Fruit fly (Drosophila melanogaster) whole organism, embryonic: ENCODE data around the gene CG6295.
A peak's percentile ranks its signal among the peaks of the same experiment; 100 is the strongest.

Experiments used
- Abd-B ChIP-seq: fragments of 200-800 bp; sonication (Bioruptor generic); optimal IDR thresholded peaks from 2 replicates; lab custom pipeline; 2018; ENCODE audit warnings: missing biosample characterization, mild to moderate bottlenecking, missing genetic modification characterization, moderate library complexity
- Adf1 ChIP-seq: fragments of 200-800 bp; sonication (Bioruptor generic); IDR thresholded peaks from 2 replicates; pipeline ENCODE4 v1.3.6; 2022; ENCODE audit warnings: missing biosample characterization, missing genetic modification characterization
- Antp ChIP-seq: fragments of 200-800 bp; sonication (Bioruptor generic); optimal IDR thresholded peaks from 3 replicates; lab custom pipeline; 2016; ENCODE audit warnings: missing biosample characterization, missing genetic modification characterization
- Atf3 ChIP-seq: fragments of 200-800 bp; sonication (Bioruptor generic); optimal IDR thresholded peaks from 3 replicates; lab custom pipeline; 2016; ENCODE audit warnings: missing biosample characterization, missing genetic modification characterization
- CG1024 ChIP-seq: fragments of 200-800 bp; sonication (Bioruptor generic); IDR thresholded peaks from 2 replicates; pipeline ENCODE4 v1.3.6; 2022; ENCODE audit warnings: missing biosample characterization, missing genetic modification characterization
- CG10321 ChIP-seq: fragments of 200-800 bp; sonication (Bioruptor generic); IDR thresholded peaks from 2 replicates; pipeline ENCODE4 v1.3.6; 2022; ENCODE audit warnings: missing biosample characterization, missing genetic modification characterization
- CG12769 ChIP-seq: fragments of 200-800 bp; sonication (Bioruptor generic); optimal IDR thresholded peaks from 2 replicates; lab custom pipeline; 2019; ENCODE audit warnings: missing biosample characterization, mild to moderate bottlenecking, missing genetic modification characterization, moderate library complexity
- CG13624 ChIP-seq: fragments of 200-800 bp; sonication (Bioruptor generic); optimal IDR thresholded peaks from 2 replicates; lab custom pipeline; 2016; ENCODE audit warnings: missing biosample characterization, missing genetic modification characterization
- CG15073 ChIP-seq: fragments of 200-800 bp; sonication (Bioruptor generic); optimal IDR thresholded peaks from 2 replicates; lab custom pipeline; 2016; ENCODE audit warnings: missing biosample characterization, missing genetic modification characterization
- CG16813 ChIP-seq: fragments of 200-800 bp; sonication (Bioruptor generic); IDR thresholded peaks from 3 replicates; pipeline ENCODE4 v1.3.6; 2022; ENCODE audit warnings: missing biosample characterization, missing genetic modification characterization; ENCODE audit not compliant: partially characterized antibody
- CG17186 ChIP-seq: fragments of 200-800 bp; sonication (Bioruptor generic); optimal IDR thresholded peaks from 3 replicates; lab custom pipeline; 2017; ENCODE audit warnings: missing biosample characterization, missing genetic modification reagents, missing genetic modification characterization
- CG18262 ChIP-seq: fragments of 200-800 bp; optimal IDR thresholded peaks from 3 replicates; lab custom pipeline; 2019; ENCODE audit warnings: missing biosample characterization, mild to moderate bottlenecking, missing genetic modification characterization, moderate library complexity
- CG4328 ChIP-seq: fragments of 200-800 bp; sonication (Bioruptor generic); optimal IDR thresholded peaks from 3 replicates; lab custom pipeline; 2017; ENCODE audit warnings: missing biosample characterization, missing genetic modification reagents, missing genetic modification characterization
- CG4617 ChIP-seq: fragments of 200-800 bp; sonication (Bioruptor generic); optimal IDR thresholded peaks from 3 replicates; lab custom pipeline; 2016; ENCODE audit warnings: missing biosample characterization, missing genetic modification characterization, borderline replicate concordance
- CG7357 ChIP-seq: fragments of 200-800 bp; sonication (Bioruptor generic); IDR thresholded peaks from 3 replicates; pipeline ENCODE4 v1.3.6; 2022; ENCODE audit warnings: missing biosample characterization, missing genetic modification characterization
- CG8359 ChIP-seq: fragments of 200-800 bp; sonication (Bioruptor generic); optimal IDR thresholded peaks from 2 replicates; lab custom pipeline; 2017; ENCODE audit warnings: missing biosample characterization, mild to moderate bottlenecking, missing genetic modification characterization, borderline replicate concordance
- CG9932 ChIP-seq: fragments of 200-800 bp; sonication (Bioruptor generic); IDR thresholded peaks from 2 replicates; pipeline ENCODE4 v1.3.6; 2022; ENCODE audit warnings: missing biosample characterization, missing genetic modification characterization
- D19A ChIP-seq: fragments of 200-800 bp; optimal IDR thresholded peaks from 3 replicates; lab custom pipeline; 2019; ENCODE audit warnings: missing biosample characterization, mild to moderate bottlenecking, missing genetic modification characterization, moderate library complexity
- Dek ChIP-seq: fragments of 200-800 bp; sonication (Bioruptor generic); optimal IDR thresholded peaks from 3 replicates; lab custom pipeline; 2019; ENCODE audit warnings: missing biosample characterization, mild to moderate bottlenecking, missing genetic modification characterization, moderate library complexity
- Eip74EF ChIP-seq, 2 experiments: fragments of 200-800 bp in 1 of 2; fragments of >200 bp in 1 of 2; sonication (Bioruptor generic) in 1 of 2; optimal IDR thresholded peaks; 2 replicates each; lab custom pipeline; 2017 to 2019; ENCODE audit warnings: missing biosample characterization in 2 of 2, missing genetic modification characterization in 2 of 2, mild to moderate bottlenecking in 1 of 2, moderate library complexity in 1 of 2
- Ets97D ChIP-seq: fragments of 200-800 bp; sonication (Bioruptor generic); optimal IDR thresholded peaks from 3 replicates; lab custom pipeline; 2016; ENCODE audit warnings: missing biosample characterization, missing genetic modification characterization
- Fer2 ChIP-seq: fragments of 200-800 bp; sonication (Bioruptor generic); optimal IDR thresholded peaks from 2 replicates; lab custom pipeline; 2018; ENCODE audit warnings: missing biosample characterization, mild to moderate bottlenecking, missing genetic modification characterization, moderate library complexity
- Hr78 ChIP-seq, 2 experiments: fragments of 200-800 bp in 1 of 2; fragments of >200 bp in 1 of 2; sonication (Bioruptor generic) in 1 of 2; optimal IDR thresholded peaks; 2 replicates each; lab custom pipeline; 2017 to 2019; ENCODE audit warnings: missing biosample characterization in 2 of 2, missing genetic modification characterization in 2 of 2, mild to moderate bottlenecking in 1 of 2, moderate library complexity in 1 of 2
- Jarid2 ChIP-seq: fragments of 200-800 bp; sonication (Bioruptor generic); optimal IDR thresholded peaks from 3 replicates; lab custom pipeline; 2017; ENCODE audit warnings: mild to moderate bottlenecking, missing biosample characterization, missing genetic modification reagents, missing genetic modification characterization
- Max ChIP-seq: fragments of 200-800 bp; sonication (Bioruptor generic); optimal IDR thresholded peaks from 2 replicates; lab custom pipeline; 2016; ENCODE audit warnings: missing biosample characterization, mild to moderate bottlenecking, missing genetic modification characterization
- Oaz ChIP-seq: fragments of 200-800 bp; sonication (Bioruptor generic); IDR thresholded peaks from 2 replicates; pipeline ENCODE4 v1.3.6; 2022; ENCODE audit warnings: missing biosample characterization, missing genetic modification characterization
- Pdp1 ChIP-seq, 2 experiments: fragments of 200-800 bp; sonication (Bioruptor generic); optimal IDR thresholded peaks; 3 replicates each; lab custom pipeline; 2016; ENCODE audit warnings: missing biosample characterization in 2 of 2, missing genetic modification characterization in 2 of 2, mild to moderate bottlenecking in 1 of 2, moderate library complexity in 1 of 2
- abd-A ChIP-seq: fragments of 200-800 bp; sonication (Bioruptor generic); optimal IDR thresholded peaks from 3 replicates; lab custom pipeline; 2019; ENCODE audit warnings: missing biosample characterization, mild to moderate bottlenecking, missing genetic modification characterization, moderate library complexity
- al ChIP-seq: fragments of 200-800 bp; sonication (Bioruptor generic); IDR thresholded peaks from 2 replicates; pipeline ENCODE4 v1.3.6; 2022; ENCODE audit warnings: missing biosample characterization, missing genetic modification characterization
- br ChIP-seq: fragments of >200 bp; optimal IDR thresholded peaks from 2 replicates; lab custom pipeline; 2017
- chm ChIP-seq: fragments of 200-800 bp; sonication (Bioruptor generic); IDR thresholded peaks from 2 replicates; pipeline ENCODE4 v1.3.6; 2022; ENCODE audit warnings: missing biosample characterization, missing genetic modification characterization
- crc ChIP-seq: fragments of 200-800 bp; sonication (Bioruptor generic); optimal IDR thresholded peaks from 2 replicates; lab custom pipeline; 2016; ENCODE audit warnings: missing biosample characterization, missing genetic modification characterization
- danr ChIP-seq: fragments of 200-800 bp; sonication (Bioruptor generic); IDR thresholded peaks from 2 replicates; pipeline ENCODE4 v1.3.6; 2022; ENCODE audit warnings: missing biosample characterization, missing genetic modification characterization
- en ChIP-seq: fragments of 200-800 bp; sonication (Bioruptor generic); optimal IDR thresholded peaks from 2 replicates; lab custom pipeline; 2016; ENCODE audit warnings: missing biosample characterization, missing genetic modification characterization
- gcm ChIP-seq: fragments of 200-800 bp; sonication (Bioruptor generic); optimal IDR thresholded peaks from 2 replicates; lab custom pipeline; 2019; ENCODE audit warnings: missing biosample characterization, mild to moderate bottlenecking, missing genetic modification characterization, moderate library complexity
- grn ChIP-seq: fragments of 200-800 bp; sonication (Bioruptor generic); optimal IDR thresholded peaks from 3 replicates; lab custom pipeline; 2017; ENCODE audit warnings: missing biosample characterization, missing genetic modification characterization
- gro ChIP-seq: fragments of 200-800 bp; sonication (Bioruptor generic); optimal IDR thresholded peaks from 2 replicates; lab custom pipeline; 2016; ENCODE audit warnings: missing biosample characterization, missing genetic modification characterization
- hb ChIP-seq: fragments of 200-800 bp; sonication (Bioruptor generic); IDR thresholded peaks from 3 replicates; pipeline ENCODE4 v1.3.6; 2022; ENCODE audit warnings: missing biosample characterization, missing genetic modification characterization; ENCODE audit not compliant: partially characterized antibody
- nerfin-2 ChIP-seq: fragments of 200-800 bp; sonication (Bioruptor generic); IDR thresholded peaks from 2 replicates; pipeline ENCODE4 v1.3.6; 2022; ENCODE audit warnings: missing biosample characterization, missing genetic modification characterization; ENCODE audit not compliant: partially characterized antibody
- oc ChIP-seq: fragments of 200-800 bp; sonication (Bioruptor generic); optimal IDR thresholded peaks from 2 replicates; lab custom pipeline; 2018; ENCODE audit warnings: missing biosample characterization, mild to moderate bottlenecking, missing genetic modification characterization, moderate library complexity
- p53 ChIP-seq: fragments of 200-800 bp; sonication (Bioruptor generic); optimal IDR thresholded peaks from 2 replicates; lab custom pipeline; 2016; ENCODE audit warnings: missing biosample characterization, missing genetic modification characterization
- repo ChIP-seq: fragments of 200-800 bp; sonication (Bioruptor generic); optimal IDR thresholded peaks from 2 replicates; lab custom pipeline; 2016; ENCODE audit warnings: missing biosample characterization, missing genetic modification characterization
- rib ChIP-seq: fragments of 200-800 bp; sonication (Bioruptor generic); IDR thresholded peaks from 2 replicates; pipeline ENCODE4 v1.3.6; 2022; ENCODE audit warnings: missing biosample characterization, missing genetic modification characterization
- seq ChIP-seq: fragments of 200-800 bp; sonication (Bioruptor generic); IDR thresholded peaks from 2 replicates; pipeline ENCODE4 v1.3.6; 2022; ENCODE audit warnings: missing biosample characterization, missing genetic modification characterization
- shn ChIP-seq: fragments of 200-800 bp; sonication (Bioruptor generic); optimal IDR thresholded peaks from 3 replicates; lab custom pipeline; 2016; ENCODE audit warnings: missing biosample characterization, missing genetic modification characterization
- sima ChIP-seq: fragments of 200-800 bp; sonication (Bioruptor generic); optimal IDR thresholded peaks from 2 replicates; lab custom pipeline; 2016; ENCODE audit warnings: missing biosample characterization, missing genetic modification characterization
- slbo ChIP-seq: fragments of 200-800 bp; sonication (Bioruptor generic); IDR thresholded peaks from 2 replicates; pipeline ENCODE4 v1.3.6; 2022; ENCODE audit warnings: missing biosample characterization, missing genetic modification characterization
- slou ChIP-seq: fragments of 200-800 bp; sonication (Bioruptor generic); optimal IDR thresholded peaks from 3 replicates; lab custom pipeline; 2016; ENCODE audit warnings: missing biosample characterization, missing genetic modification characterization
- so ChIP-seq: fragments of 200-800 bp; sonication (Bioruptor generic); IDR thresholded peaks from 3 replicates; pipeline ENCODE4 v1.3.6; 2022; ENCODE audit warnings: missing biosample characterization, missing genetic modification characterization
- tgo ChIP-seq: fragments of 200-800 bp; sonication (Bioruptor generic); IDR thresholded peaks from 3 replicates; pipeline ENCODE4 v1.3.6; 2022; ENCODE audit warnings: missing biosample characterization, missing genetic modification characterization
- usp ChIP-seq: fragments of >200 bp; optimal IDR thresholded peaks from 2 replicates; lab custom pipeline; 2017; ENCODE audit warnings: missing biosample characterization, missing genetic modification characterization

CG6295 gene

DNA sequence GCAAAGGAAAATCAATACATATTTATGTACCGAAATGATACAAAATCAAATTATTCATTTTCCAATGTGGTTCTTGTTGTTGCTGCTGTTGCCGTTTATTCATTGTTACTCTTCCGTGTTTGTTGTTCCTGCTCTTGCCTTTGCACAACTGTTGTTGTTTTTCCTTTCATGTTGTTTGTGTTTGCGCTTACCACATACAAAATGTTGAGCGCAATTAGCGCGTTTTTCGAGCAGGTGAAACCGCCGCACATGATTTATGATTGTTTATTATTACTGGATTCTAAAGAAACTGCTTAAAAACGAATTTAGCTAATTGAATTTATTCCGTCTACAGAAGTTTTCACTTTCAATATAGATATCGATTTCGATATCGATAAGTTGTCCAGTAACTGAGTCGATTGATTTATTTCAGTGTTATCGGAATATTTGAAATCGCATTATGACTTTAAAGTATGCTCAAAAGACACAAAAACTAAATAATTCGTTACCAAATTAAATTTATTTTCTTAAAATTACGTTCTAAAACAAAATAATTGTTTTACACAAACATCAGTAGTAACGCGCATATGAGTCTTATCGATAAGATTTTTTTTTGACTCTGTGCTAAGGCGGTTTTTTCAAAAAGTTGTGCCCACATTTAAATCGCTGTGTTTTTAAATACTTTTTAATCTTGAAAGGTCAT lies 42.3 kb downstream of the CG6295 start, which contains the start of gene Tsp97E (continued):
- TF ChIP-seq CG12769 (tag; lab: Kevin White, UChicago): no peak
- TF ChIP-seq Eip74EF (GFP tag; optimal IDR thresholded peaks at IDR 0.05; lab: Kevin White, UChicago): peak in 1 of 2 experiments; percentile 94
- TF ChIP-seq CG15073 (GFP tag; lab: Kevin White, UChicago): no peak
- TF ChIP-seq CG13624 (GFP tag; lab: Kevin White, UChicago): no peak
- no peak for TF ChIP-seq rib (GFP tag; lab: Robert Waterston, UW)
- peak in 1 of 2 experiments; percentile 35 for TF ChIP-seq Pdp1 (GFP tag; optimal IDR thresholded peaks at IDR 0.05; lab: Kevin White, UChicago)
- TF ChIP-seq br (lab: Kevin White, UChicago): no peak
- no peak for TF ChIP-seq grn (GFP tag; lab: Kevin White, UChicago)
- TF ChIP-seq crc: no peak
- TF ChIP-seq CG7357 (GFP tag; lab: Robert Waterston, UW): no peak
- no peak for TF ChIP-seq CG8359 (GFP tag; lab: Kevin White, UChicago)
- TF ChIP-seq danr (GFP tag; lab: Robert Waterston, UW): no peak
- TF ChIP-seq chm (GFP tag; lab: Robert Waterston, UW): no peak
- TF ChIP-seq slou: no peak
- peak; percentile 12 for TF ChIP-seq Max (GFP tag; lab: Kevin White, UChicago)
- TF ChIP-seq Adf1: no peak
- no peak for TF ChIP-seq seq (GFP tag; lab: Robert Waterston, UW)
- TF ChIP-seq Hr78 (GFP tag; optimal IDR thresholded peaks at IDR 0.05; lab: Kevin White, UChicago): no peak
- TF ChIP-seq CG1024 (GFP tag; lab: Robert Waterston, UW): no peak
- no peak for TF ChIP-seq shn (GFP tag; lab: Kevin White, UChicago)
- no peak for TF ChIP-seq CG10321 (GFP tag; lab: Robert Waterston, UW)
- no peak for TF ChIP-seq Dek (tag; lab: Kevin White, UChicago)
- TF ChIP-seq oc (tag; lab: Kevin White, UChicago): no peak
- no peak for TF ChIP-seq sima (GFP tag; lab: Kevin White, UChicago)
- no peak for TF ChIP-seq gcm (GFP tag; lab: Kevin White, UChicago)
- no peak for TF ChIP-seq slbo (GFP tag; lab: Robert Waterston, UW)
- no peak for TF ChIP-seq tgo (GFP tag; lab: Robert Waterston, UW)
- no peak for TF ChIP-seq Abd-B (GFP tag; lab: Kevin White, UChicago)
- peak; percentile 72 for TF ChIP-seq CG16813 (GFP tag; lab: Robert Waterston, UW)
- no peak for TF ChIP-seq al (GFP tag; lab: Robert Waterston, UW)
- TF ChIP-seq CG17186: peak; percentile 27
- no peak for TF ChIP-seq Oaz (GFP tag; lab: Robert Waterston, UW)
- TF ChIP-seq usp (GFP tag; lab: Kevin White, UChicago): no peak
- no peak for TF ChIP-seq CG4328
- TF ChIP-seq gro (GFP tag; lab: Kevin White, UChicago): peak; percentile 26
- no peak for TF ChIP-seq D19A (tag; lab: Kevin White, UChicago)
- no peak for TF ChIP-seq p53
- peak; percentile 39 for TF ChIP-seq CG18262 (tag; lab: Kevin White, UChicago)
- no peak for TF ChIP-seq repo (GFP tag; lab: Kevin White, UChicago)
- TF ChIP-seq Jarid2 (GFP tag; lab: Kevin White, UChicago): no peak
- no peak for TF ChIP-seq Antp
- peak; percentile 64 for TF ChIP-seq Ets97D (GFP tag; lab: Kevin White, UChicago)
- no peak for TF ChIP-seq abd-A
- no peak; the same call in 2 of the 3 replicates for TF ChIP-seq so (GFP tag; lab: Robert Waterston, UW)
- TF ChIP-seq hb (GFP tag; lab: Robert Waterston, UW): peak; percentile 80
- peak; percentile 62 for TF ChIP-seq CG4617 (GFP tag; lab: Kevin White, UChicago)
- no peak for TF ChIP-seq Atf3 (GFP tag; lab: Kevin White, UChicago)
- TF ChIP-seq en (GFP tag; lab: Kevin White, UChicago): no peak
- TF ChIP-seq nerfin-2: peak; percentile 91
- TF ChIP-seq CG9932 (GFP tag; lab: Robert Waterston, UW): no peak
- TF ChIP-seq Fer2 (tag; lab: Kevin White, UChicago): no peak
